Worm (Caenorhabditis elegans) whole organism, mixed stage, embryonic: Measurements from ENCODE around the gene crn-2.

Source experiments
- M03D4.4 ChIP-seq: sonication (generic microtip); optimal IDR thresholded peaks from 2 replicates; lab custom pipeline; 2017; ENCODE audit warnings: mild to moderate bottlenecking, missing genetic modification characterization, missing compliant biosample characterization
- blmp-1 ChIP-seq: fragments of 150-350 bp; optimal IDR thresholded peaks from 2 replicates; lab custom pipeline; 2014; ENCODE audit warnings: missing biosample characterization, missing genetic modification characterization
- ceh-83 ChIP-seq: fragments of 200-800 bp; sonication (Bioruptor generic); optimal IDR thresholded peaks from 2 replicates; lab custom pipeline; 2018; ENCODE audit warnings: mild to moderate bottlenecking, missing genetic modification characterization, missing compliant biosample characterization
- lin-32 ChIP-seq: fragments of 200-800 bp; sonication (Bioruptor generic); optimal IDR thresholded peaks from 2 replicates; lab custom pipeline; 2018; ENCODE audit warnings: mild to moderate bottlenecking, missing genetic modification characterization, missing compliant biosample characterization
- nhr-2 ChIP-seq: fragments of 150-350 bp; optimal IDR thresholded peaks from 2 replicates; lab custom pipeline; 2014; ENCODE audit warnings: missing biosample characterization, missing genetic modification characterization
- nhr-237 ChIP-seq: fragments of 150-350 bp; optimal IDR thresholded peaks from 2 replicates; lab custom pipeline; 2014; ENCODE audit warnings: missing biosample characterization, missing genetic modification characterization
- nhr-28 ChIP-seq: fragments of 150-350 bp; optimal IDR thresholded peaks from 2 replicates; lab custom pipeline; 2014; ENCODE audit warnings: missing biosample characterization, missing genetic modification characterization
- pha-4 ChIP-seq: fragments of 150-350 bp; optimal IDR thresholded peaks from 2 replicates; lab custom pipeline; 2018; ENCODE audit warnings: missing biosample characterization, missing genetic modification reagents, missing genetic modification characterization
- snpc-4 ChIP-seq: fragments of 150-350 bp; optimal IDR thresholded peaks from 2 replicates; lab custom pipeline; 2014; ENCODE audit warnings: missing biosample characterization, missing genetic modification characterization
- sptf-1 ChIP-seq: sonication (generic microtip); optimal IDR thresholded peaks from 2 replicates; lab custom pipeline; 2017; ENCODE audit warnings: mild to moderate bottlenecking, missing genetic modification characterization, moderate library complexity, missing compliant biosample characterization
- unc-39 ChIP-seq: fragments of 150-350 bp; optimal IDR thresholded peaks from 2 replicates; lab custom pipeline; 2014; ENCODE audit warnings: missing biosample characterization, missing genetic modification characterization
- unc-62 ChIP-seq: fragments of 150-350 bp; optimal IDR thresholded peaks from 2 replicates; lab custom pipeline; 2014; ENCODE audit warnings: missing biosample characterization, missing genetic modification reagents, missing genetic modification characterization
- zip-8 ChIP-seq: fragments of 150-350 bp; optimal IDR thresholded peaks from 2 replicates; lab custom pipeline; 2014; ENCODE audit warnings: missing biosample characterization, missing genetic modification characterization
- ztf-11 ChIP-seq: fragments of 150-350 bp; optimal IDR thresholded peaks from 2 replicates; lab custom pipeline; 2014; ENCODE audit warnings: missing biosample characterization, missing genetic modification characterization

ce11 chrV:5580517-5580916 is 13.9 kb upstream of the crn-2 start:
- TF ChIP-seq snpc-4 (tag; lab: Kevin White, UChicago) (no peak), ztf-11 (no peak), nhr-237 (peak; percentile 2), nhr-28 (tag; lab: Kevin White, UChicago) (no peak), unc-39 (tag; lab: Kevin White, UChicago) (no peak), pha-4 (tag; lab: Kevin White, UChicago) (peak; percentile 70), M03D4.4 (tag; lab: Kevin White, UChicago) (no peak), zip-8 (tag; lab: Kevin White, UChicago) (no peak), lin-32 (GFP tag; lab: Kevin White, UChicago) (no peak), unc-62 (GFP tag; lab: Kevin White, UChicago) (peak; percentile 32), sptf-1 (tag; lab: Kevin White, UChicago) (no peak), blmp-1 (tag; lab: Kevin White, UChicago) (no peak), nhr-2 (tag; lab: Kevin White, UChicago) (no peak), ceh-83 (GFP tag; lab: Kevin White, UChicago) (no peak)
